Fruit fly (Drosophila melanogaster): ENCODE results near the gene CG13671.

CG13671 gene

dm6 chr3L:8299224-8300130 lies at the start of gene CG13671, which contains the start of gene Arl5:
TSS of gene CG13671 (plus strand) at chr3L:8300064.
TSS of gene Arl5 (minus strand) at chr3L:8299839.
- peak; percentile 97 for TF ChIP-seq Vsx2 (GFP tag; optimal IDR thresholded peaks at IDR 0.05; ENCODE audit: partially characterized antibody)
- TF ChIP-seq h (GFP tag; optimal IDR thresholded peaks at IDR 0.05): peak; percentile 85
- peak; percentile 59 for TF ChIP-seq HLH106 (tag; optimal IDR thresholded peaks at IDR 0.05)
- no peak for TF ChIP-seq dmrt93B (GFP tag; optimal IDR thresholded peaks at IDR 0.05)
- TF ChIP-seq usp (GFP tag; optimal IDR thresholded peaks at IDR 0.05): no peak
- peak; percentile 55 for TF ChIP-seq Sp1 (GFP tag; optimal IDR thresholded peaks at IDR 0.05)
- TF ChIP-seq Dif (GFP tag; optimal IDR thresholded peaks at IDR 0.05; ENCODE audit: partially characterized antibody): no peak
- no peak for TF ChIP-seq Hr78 (GFP tag; optimal IDR thresholded peaks at IDR 0.05)
- TF ChIP-seq OdsH (GFP tag; optimal IDR thresholded peaks at IDR 0.05): peak; percentile 84
- TF ChIP-seq fru (GFP tag; optimal IDR thresholded peaks at IDR 0.05): peak; percentile 86
- peak; percentile 89 for TF ChIP-seq rgr (GFP tag; optimal IDR thresholded peaks at IDR 0.05)
- peak; percentile 89 for TF ChIP-seq brk (GFP tag; optimal IDR thresholded peaks at IDR 0.05)
- no peak for TF ChIP-seq Abd-B (GFP tag; optimal IDR thresholded peaks at IDR 0.05)
- TF ChIP-seq Jra (GFP tag; optimal IDR thresholded peaks at IDR 0.05): peak; percentile 88
- no peak for TF ChIP-seq dl (GFP tag; optimal IDR thresholded peaks at IDR 0.05; ENCODE audit: insufficient read depth in 1 of 2, partially characterized antibody in 2 of 2)
- no peak for TF ChIP-seq sage (GFP tag; optimal IDR thresholded peaks at IDR 0.05)
- peak; percentile 69 for TF ChIP-seq br (GFP tag; optimal IDR thresholded peaks at IDR 0.05)
- TF ChIP-seq Dfd (GFP tag; optimal IDR thresholded peaks at IDR 0.05): no peak
- peak; percentile 79 for TF ChIP-seq dsf (GFP tag; optimal IDR thresholded peaks at IDR 0.05; ENCODE audit: borderline replicate concordance)
- TF ChIP-seq pan (optimal IDR thresholded peaks at IDR 0.05): no peak
- no peak for TF ChIP-seq Myc (optimal IDR thresholded peaks at IDR 0.05)
- TF ChIP-seq tai (GFP tag; optimal IDR thresholded peaks at IDR 0.05): no peak
- TF ChIP-seq Mio (GFP tag; optimal IDR thresholded peaks at IDR 0.05): no peak
- TF ChIP-seq psq (GFP tag; optimal IDR thresholded peaks at IDR 0.05): peak; percentile 82
- no peak for TF ChIP-seq CG32264 (GFP tag; optimal IDR thresholded peaks at IDR 0.05)
- TF ChIP-seq jim (GFP tag; optimal IDR thresholded peaks at IDR 0.05): no peak
- TF ChIP-seq N (GFP tag; optimal IDR thresholded peaks at IDR 0.05): no peak
- peak; percentile 80 for TF ChIP-seq sv (GFP tag; optimal IDR thresholded peaks at IDR 0.05)
- TF ChIP-seq GATAd (GFP tag; optimal IDR thresholded peaks at IDR 0.05): peak; percentile 47
- TF ChIP-seq CrebA (GFP tag; optimal IDR thresholded peaks at IDR 0.05; ENCODE audit: borderline replicate concordance): no peak
- peak; percentile 89 for TF ChIP-seq Hnf4 (GFP tag; optimal IDR thresholded peaks at IDR 0.05)
- TF ChIP-seq lola (GFP tag; optimal IDR thresholded peaks at IDR 0.05): no peak
- TF ChIP-seq Rel (GFP tag; optimal IDR thresholded peaks at IDR 0.05): no peak
- peak; percentile 55 for TF ChIP-seq Rel (tag; optimal IDR thresholded peaks at IDR 0.05)
- no peak for TF ChIP-seq woc (GFP tag; optimal IDR thresholded peaks at IDR 0.05)
- TF ChIP-seq Hr83 (GFP tag; optimal IDR thresholded peaks at IDR 0.05; ENCODE audit: poor library complexity, severe bottlenecking): peak; percentile 30
- TF ChIP-seq CG9705 (GFP tag; optimal IDR thresholded peaks at IDR 0.05): no peak
- peak in 1 of 2 experiments; percentile 93 for TF ChIP-seq foxo (GFP tag; optimal IDR thresholded peaks at IDR 0.05)
- peak; percentile 63 for TF ChIP-seq ey (GFP tag; optimal IDR thresholded peaks at IDR 0.05)

- TF ChIP-seq rgr (GFP tag; optimal IDR thresholded peaks at IDR 0.05) (peak; percentile 35), jim (GFP tag; optimal IDR thresholded peaks at IDR 0.05) (no peak), OdsH (GFP tag; optimal IDR thresholded peaks at IDR 0.05) (peak; percentile 20), Sp1 (GFP tag; optimal IDR thresholded peaks at IDR 0.05) (peak; percentile 29), ey (GFP tag; optimal IDR thresholded peaks at IDR 0.05) (peak; percentile 38), woc (GFP tag; optimal IDR thresholded peaks at IDR 0.05) (peak; percentile 12), CG32264 (GFP tag; optimal IDR thresholded peaks at IDR 0.05) (no peak), dmrt93B (GFP tag; optimal IDR thresholded peaks at IDR 0.05) (peak; percentile 35), lola (GFP tag; optimal IDR thresholded peaks at IDR 0.05) (no peak), tai (GFP tag; optimal IDR thresholded peaks at IDR 0.05) (no peak), h (GFP tag; optimal IDR thresholded peaks at IDR 0.05) (peak; percentile 64), HLH106 (tag; optimal IDR thresholded peaks at IDR 0.05) (peak; percentile 54), foxo (GFP tag; optimal IDR thresholded peaks at IDR 0.05) (peak in 1 of 2 experiments; percentile 49), fru (GFP tag; optimal IDR thresholded peaks at IDR 0.05) (peak; percentile 30)
Observed at dm6 chr3L:8284651-8285050, 15.2 kb upstream of the CG13671 start.

Measured in whole organism, wandering third instar larva.